Fruit fly (Drosophila melanogaster) whole organism, pupa: ENCODE data around the gene wus.

ENCODE experiments used
- CG15710 ChIP-seq: fragments of 200-800 bp; sonication (Bioruptor generic); optimal IDR thresholded peaks from 2 replicates; lab custom pipeline; 2018; ENCODE audit warnings: missing biosample characterization, mild to moderate bottlenecking, missing genetic modification characterization, moderate library complexity
- CG17806 ChIP-seq: fragments of 200-800 bp; sonication (Bioruptor generic); optimal IDR thresholded peaks from 2 replicates; lab custom pipeline; 2018; ENCODE audit warnings: missing biosample characterization, mild to moderate bottlenecking, missing genetic modification characterization, moderate library complexity
- CG9948 ChIP-seq: fragments of 200-800 bp; sonication (Bioruptor generic); optimal IDR thresholded peaks from 2 replicates; lab custom pipeline; 2018; ENCODE audit warnings: missing biosample characterization, mild to moderate bottlenecking, missing genetic modification characterization, moderate library complexity
- EcR ChIP-seq: fragments of 200-800 bp; sonication (Bioruptor generic); optimal IDR thresholded peaks from 3 replicates; lab custom pipeline; 2019; ENCODE audit warnings: missing biosample characterization, missing genetic modification characterization, mild to moderate bottlenecking, moderate library complexity, missing genetic modification reagents
- gl ChIP-seq: fragments of 200-800 bp; sonication (Bioruptor generic); optimal IDR thresholded peaks from 2 replicates; lab custom pipeline; 2018; ENCODE audit warnings: missing biosample characterization, mild to moderate bottlenecking, missing genetic modification characterization
- rn ChIP-seq: fragments of 200-800 bp; sonication (Bioruptor generic); IDR thresholded peaks from 2 replicates; pipeline ENCODE4 v1.3.6; 2022; ENCODE audit warnings: missing biosample characterization, missing genetic modification characterization

dm6 chrX:16967415-16967814, 26.7 kb upstream of the wus start:
- peak; percentile 20 for TF ChIP-seq CG15710 (tag; lab: Kevin White, UChicago)
- peak; percentile 0 for TF ChIP-seq CG17806
- TF ChIP-seq EcR (GFP tag; lab: Kevin White, UChicago): no peak
- TF ChIP-seq rn (GFP tag; lab: Robert Waterston, UW): no peak
- no peak for TF ChIP-seq gl (tag; lab: Kevin White, UChicago)
- TF ChIP-seq CG9948 (tag; lab: Kevin White, UChicago): no peak
